Worm (Caenorhabditis elegans) whole organism, mixed stage, embryonic: ENCODE data around the gene abhd-12.

Experiments used
- ceh-39 ChIP-seq: fragments of 150-350 bp; optimal IDR thresholded peaks from 2 replicates; lab custom pipeline; 2014; ENCODE audit warnings: missing biosample characterization, missing genetic modification characterization
- elt-3 ChIP-seq: fragments of 150-350 bp; optimal IDR thresholded peaks from 2 replicates; lab custom pipeline; 2014; ENCODE audit warnings: missing biosample characterization, missing genetic modification characterization
- hlh-1 ChIP-seq: fragments of 150-350 bp; optimal IDR thresholded peaks from 2 replicates; lab custom pipeline; 2014; ENCODE audit warnings: missing biosample characterization, missing genetic modification reagents, missing genetic modification characterization
- lin-13 ChIP-seq: fragments of 150-350 bp; optimal IDR thresholded peaks from 2 replicates; lab custom pipeline; 2014; ENCODE audit warnings: missing biosample characterization, missing genetic modification characterization
- lsy-2 ChIP-seq: fragments of 150-350 bp; optimal IDR thresholded peaks from 2 replicates; lab custom pipeline; 2014; ENCODE audit warnings: missing biosample characterization, missing genetic modification characterization
- mab-5 ChIP-seq: fragments of 150-350 bp; optimal IDR thresholded peaks from 2 replicates; lab custom pipeline; 2014; ENCODE audit warnings: missing biosample characterization, missing genetic modification characterization
- mls-2 ChIP-seq: sonication (generic microtip); optimal IDR thresholded peaks from 2 replicates; lab custom pipeline; 2016; ENCODE audit warnings: mild to moderate bottlenecking, missing genetic modification characterization, moderate library complexity, missing compliant biosample characterization
- nhr-237 ChIP-seq: fragments of 150-350 bp; optimal IDR thresholded peaks from 2 replicates; lab custom pipeline; 2014; ENCODE audit warnings: missing biosample characterization, missing genetic modification characterization
- pha-4 ChIP-seq: fragments of 150-350 bp; optimal IDR thresholded peaks from 2 replicates; lab custom pipeline; 2018; ENCODE audit warnings: missing biosample characterization, missing genetic modification reagents, missing genetic modification characterization
- snpc-4 ChIP-seq: fragments of 150-350 bp; optimal IDR thresholded peaks from 2 replicates; lab custom pipeline; 2014; ENCODE audit warnings: missing biosample characterization, missing genetic modification characterization
- zip-8 ChIP-seq: fragments of 150-350 bp; optimal IDR thresholded peaks from 2 replicates; lab custom pipeline; 2014; ENCODE audit warnings: missing biosample characterization, missing genetic modification characterization

ce11 chrV:7952855-7953254 lies 30.8 kb upstream of the abhd-12 start, which contains the start of gene clec-216:
- no peak for TF ChIP-seq lin-13
- no peak for TF ChIP-seq lsy-2 (tag; lab: Kevin White, UChicago)
- no peak for TF ChIP-seq pha-4 (tag; lab: Kevin White, UChicago)
- no peak for TF ChIP-seq mls-2 (tag; lab: Kevin White, UChicago)
- no peak for TF ChIP-seq elt-3 (tag; lab: Kevin White, UChicago)
- no peak for TF ChIP-seq ceh-39
- no peak for TF ChIP-seq nhr-237 (tag; lab: Kevin White, UChicago)
- TF ChIP-seq snpc-4 (tag; lab: Kevin White, UChicago), result no peak
- no peak for TF ChIP-seq mab-5
- TF ChIP-seq zip-8 (tag; lab: Kevin White, UChicago), result no peak
- TF ChIP-seq hlh-1 (tag; lab: Kevin White, UChicago), result no peak
